Fruit fly (Drosophila melanogaster): ENCODE measurements around the gene nAChRalpha5.

The nAChRalpha5 gene

DNA sequence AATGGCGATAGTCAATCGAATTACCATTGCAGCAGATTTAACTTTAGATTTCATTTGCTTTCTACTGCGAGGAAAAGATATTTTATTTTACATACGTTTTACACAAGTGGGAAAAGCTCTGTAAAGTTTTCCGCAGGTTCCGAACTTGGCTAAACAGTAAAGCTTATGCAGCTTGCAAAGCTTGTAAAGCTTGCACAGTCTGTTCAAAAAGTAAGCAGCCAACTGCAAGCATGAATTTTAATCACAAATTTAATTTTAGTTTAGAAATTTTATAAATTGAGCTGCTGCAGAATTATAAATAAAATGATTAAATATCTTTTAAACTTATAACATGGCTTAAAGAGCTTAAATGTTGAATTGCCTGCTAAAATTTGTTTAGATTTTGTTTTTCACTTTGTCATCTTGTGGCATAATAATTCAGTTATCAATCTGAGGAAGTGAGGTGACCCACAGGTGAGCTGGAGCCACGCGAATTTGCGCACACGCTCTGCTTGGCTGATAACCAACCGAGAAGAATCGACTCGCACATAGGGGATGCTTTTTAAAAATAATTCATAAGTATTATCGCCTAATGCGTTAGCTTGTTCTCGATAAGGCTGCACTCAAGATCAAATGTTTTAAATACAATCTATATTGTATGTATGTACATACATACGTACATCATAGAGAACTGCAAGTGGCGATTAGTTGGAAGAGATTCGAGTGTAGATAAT lies 28.2 kb upstream of the nAChRalpha5 start:
- TF ChIP-seq tj (GFP tag; optimal IDR thresholded peaks at IDR 0.05) = peak; percentile 16
- TF ChIP-seq CG33017 (tag; optimal IDR thresholded peaks at IDR 0.05) = peak; percentile 75
- TF ChIP-seq Mnt (GFP tag; optimal IDR thresholded peaks at IDR 0.05) = peak; percentile 7
- peak in 1 of 2 experiments; percentile 49 for TF ChIP-seq cnc (optimal IDR thresholded peaks at IDR 0.05)
- TF ChIP-seq CG7045 (GFP tag; optimal IDR thresholded peaks at IDR 0.05) = peak; percentile 50
- no peak for TF ChIP-seq Clk (GFP tag; optimal IDR thresholded peaks at IDR 0.05)
- peak; percentile 11 for TF ChIP-seq CG12768 (GFP tag; optimal IDR thresholded peaks at IDR 0.05)
- TF ChIP-seq ovo (GFP tag; optimal IDR thresholded peaks at IDR 0.05) = no peak
- no peak for TF ChIP-seq CG11617 (GFP tag; optimal IDR thresholded peaks at IDR 0.05)
- peak; percentile 56 for TF ChIP-seq cic (GFP tag; optimal IDR thresholded peaks at IDR 0.05)
- no peak for TF ChIP-seq Hr96 (GFP tag; optimal IDR thresholded peaks at IDR 0.05)
- no peak for TF ChIP-seq CG1620 (GFP tag; optimal IDR thresholded peaks at IDR 0.05)
- TF ChIP-seq CG14711 (tag; optimal IDR thresholded peaks at IDR 0.05) = peak; percentile 36
- TF ChIP-seq bab1 (GFP tag; optimal IDR thresholded peaks at IDR 0.05) = peak; percentile 20
- TF ChIP-seq pad (GFP tag; optimal IDR thresholded peaks at IDR 0.05) = peak; percentile 20
- no peak for TF ChIP-seq Crg-1 (GFP tag; optimal IDR thresholded peaks at IDR 0.05)
- TF ChIP-seq kay (GFP tag; ENCODE audit: borderline replicate concordance) = peak; percentile 72
- peak; percentile 59 for TF ChIP-seq CG7101 (tag; optimal IDR thresholded peaks at IDR 0.05)
- no peak for TF ChIP-seq toe (GFP tag; optimal IDR thresholded peaks at IDR 0.05)
- no peak for TF ChIP-seq CG5204 (GFP tag; optimal IDR thresholded peaks at IDR 0.05)

DNA sequence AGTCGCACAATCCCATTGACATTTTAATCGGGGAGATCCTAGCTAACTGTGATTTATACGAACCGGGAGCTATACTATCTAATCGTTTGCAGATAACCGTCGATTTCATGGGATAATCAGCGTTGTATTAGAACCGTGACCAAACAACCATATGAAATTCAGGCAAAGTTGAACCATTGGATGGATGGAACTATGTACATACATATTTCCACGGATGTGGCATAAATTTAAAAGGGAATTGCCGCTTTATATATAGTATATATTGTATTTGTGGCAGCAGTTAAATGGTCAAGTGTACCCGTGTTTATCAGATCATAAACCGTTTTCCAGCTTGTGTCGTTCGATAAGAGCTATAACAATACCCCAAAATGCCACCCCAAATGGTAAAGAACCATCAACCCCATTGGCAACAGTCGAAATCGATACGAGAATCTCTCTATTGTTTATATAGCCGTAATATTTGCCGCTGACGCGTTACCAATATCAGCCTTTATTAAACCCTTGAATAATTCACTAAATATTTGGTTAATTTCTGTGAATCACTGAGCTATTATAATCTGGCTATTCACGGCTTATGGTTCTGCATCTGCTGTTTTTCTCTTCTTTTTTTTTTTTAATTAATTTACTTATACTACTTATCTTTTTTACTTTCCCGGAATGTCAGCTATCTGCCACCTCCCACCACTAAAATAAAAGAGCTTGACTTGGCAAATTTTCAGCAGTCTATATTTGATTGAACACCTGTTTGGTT lies 27.5 kb upstream of the nAChRalpha5 start, which contains the start of gene bgm:
Gene bgm (plus strand): TSS at position 701 of the 751 bp plus-strand sequence.
- TF ChIP-seq CG12768 (GFP tag; optimal IDR thresholded peaks at IDR 0.05) (no peak), cic (GFP tag; optimal IDR thresholded peaks at IDR 0.05) (no peak), Mnt (GFP tag; optimal IDR thresholded peaks at IDR 0.05) (no peak), kay (GFP tag; ENCODE audit: borderline replicate concordance) (no peak)

DNA sequence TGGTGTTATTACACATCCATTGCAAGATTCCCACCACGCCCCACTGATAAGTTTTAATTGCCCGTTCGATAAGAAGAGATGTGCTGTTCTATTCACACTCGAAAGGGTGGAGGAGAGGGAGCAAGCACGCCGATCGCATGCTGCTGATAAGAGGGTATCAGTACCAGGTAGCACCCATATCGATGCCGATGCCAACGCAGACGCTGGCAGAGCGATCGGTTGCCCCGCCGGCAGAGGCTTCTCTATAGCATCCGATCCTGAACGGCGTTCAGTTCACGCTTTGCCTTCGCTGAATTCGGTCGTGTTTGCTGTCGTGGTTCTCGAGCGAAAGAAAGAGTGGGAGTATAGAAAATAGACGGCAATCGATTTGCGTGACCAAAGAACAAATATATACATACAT lies 26.5 kb upstream of the nAChRalpha5 start:
- TF ChIP-seq CG7101 (tag; optimal IDR thresholded peaks at IDR 0.05) = no peak
- TF ChIP-seq cic (GFP tag; optimal IDR thresholded peaks at IDR 0.05) = peak; percentile 78
- peak; percentile 44 for TF ChIP-seq Mnt (GFP tag; optimal IDR thresholded peaks at IDR 0.05)
- TF ChIP-seq pad (GFP tag; optimal IDR thresholded peaks at IDR 0.05) = peak; percentile 15
- TF ChIP-seq CG33017 (tag; optimal IDR thresholded peaks at IDR 0.05) = no peak
- no peak for TF ChIP-seq CG14711 (tag; optimal IDR thresholded peaks at IDR 0.05)

- TF ChIP-seq ovo (GFP tag; optimal IDR thresholded peaks at IDR 0.05) (no peak), bab1 (GFP tag; optimal IDR thresholded peaks at IDR 0.05) (no peak), CG12768 (GFP tag; optimal IDR thresholded peaks at IDR 0.05) (no peak), CG5204 (GFP tag; optimal IDR thresholded peaks at IDR 0.05) (no peak), CG7045 (GFP tag; optimal IDR thresholded peaks at IDR 0.05) (no peak), CG7101 (tag; optimal IDR thresholded peaks at IDR 0.05) (no peak), CG14711 (tag; optimal IDR thresholded peaks at IDR 0.05) (no peak), toe (GFP tag; optimal IDR thresholded peaks at IDR 0.05) (no peak), Hr96 (GFP tag; optimal IDR thresholded peaks at IDR 0.05) (no peak), cic (GFP tag; optimal IDR thresholded peaks at IDR 0.05) (no peak), Mnt (GFP tag; optimal IDR thresholded peaks at IDR 0.05) (no peak), cnc (optimal IDR thresholded peaks at IDR 0.05) (no peak), pad (GFP tag; optimal IDR thresholded peaks at IDR 0.05) (no peak), Crg-1 (GFP tag; optimal IDR thresholded peaks at IDR 0.05) (no peak), CG11617 (GFP tag; optimal IDR thresholded peaks at IDR 0.05) (no peak)
Measured at dm6 chr2L:14015109-14015508, 24.9 kb upstream of the nAChRalpha5 start.

DNA sequence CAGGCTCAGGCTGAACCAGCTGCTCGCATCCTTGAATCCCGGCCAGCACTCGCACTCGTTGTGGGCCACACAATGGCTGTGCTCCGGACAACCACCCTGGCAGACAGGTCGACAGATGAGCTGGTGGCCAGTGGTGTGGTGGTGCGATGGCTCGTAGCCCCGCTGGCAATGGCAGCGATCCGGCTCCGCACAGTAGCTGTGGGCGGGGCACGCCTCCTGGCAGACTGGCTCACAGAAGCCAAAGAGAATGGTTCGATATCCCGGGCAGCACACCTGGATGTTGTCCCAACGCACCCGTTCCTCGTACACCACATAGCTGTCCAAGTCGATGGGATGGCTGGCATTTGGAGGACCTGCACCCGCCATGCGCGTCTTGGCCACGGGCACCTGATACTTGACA lies 20.3 kb upstream of the nAChRalpha5 start:
- no peak for TF ChIP-seq CG11617 (GFP tag; optimal IDR thresholded peaks at IDR 0.05)
- TF ChIP-seq CG1620 (GFP tag; optimal IDR thresholded peaks at IDR 0.05) = no peak
- no peak for TF ChIP-seq Hr96 (GFP tag; optimal IDR thresholded peaks at IDR 0.05)
- no peak for TF ChIP-seq tj (GFP tag; optimal IDR thresholded peaks at IDR 0.05)
- no peak for TF ChIP-seq pad (GFP tag; optimal IDR thresholded peaks at IDR 0.05)
- TF ChIP-seq cic (GFP tag; optimal IDR thresholded peaks at IDR 0.05) = no peak
- TF ChIP-seq Clk (GFP tag; optimal IDR thresholded peaks at IDR 0.05) = no peak
- TF ChIP-seq CG14711 (tag; optimal IDR thresholded peaks at IDR 0.05) = no peak
- no peak for TF ChIP-seq bab1 (GFP tag; optimal IDR thresholded peaks at IDR 0.05)
- TF ChIP-seq kay (GFP tag; ENCODE audit: borderline replicate concordance) = no peak

- TF ChIP-seq cnc (optimal IDR thresholded peaks at IDR 0.05) (no peak), ovo (GFP tag; optimal IDR thresholded peaks at IDR 0.05) (no peak), Hr96 (GFP tag; optimal IDR thresholded peaks at IDR 0.05) (no peak), CG7101 (tag; optimal IDR thresholded peaks at IDR 0.05) (no peak), bab1 (GFP tag; optimal IDR thresholded peaks at IDR 0.05) (no peak), tj (GFP tag; optimal IDR thresholded peaks at IDR 0.05) (no peak), kay (GFP tag; ENCODE audit: borderline replicate concordance) (no peak), CG1620 (GFP tag; optimal IDR thresholded peaks at IDR 0.05) (no peak), cic (GFP tag; optimal IDR thresholded peaks at IDR 0.05) (no peak), Clk (GFP tag; optimal IDR thresholded peaks at IDR 0.05) (no peak)
Measured at dm6 chr2L:14020108-14020507, 19.9 kb upstream of the nAChRalpha5 start, which contains the start of gene NimC3. NimC3 (minus strand) TSS chr2L:14020208.
